Fruit fly (Drosophila melanogaster): Measurements from ENCODE around the gene mnd.

- no peak for TF ChIP-seq Hr83 (GFP tag; optimal IDR thresholded peaks at IDR 0.05; ENCODE audit: poor library complexity, severe bottlenecking)
- no peak for TF ChIP-seq fru (GFP tag; optimal IDR thresholded peaks at IDR 0.05)
Observed at dm6 chr3L:14979332-14979731, 5.6 kb upstream of the mnd start, which contains the start of gene CG3349.
